Worm (Caenorhabditis elegans) whole organism, L3 larva: ENCODE results near the gene ell-1.

ENCODE experiments used
- R02D3.7 ChIP-seq: fragments of 150-350 bp; optimal IDR thresholded peaks from 2 replicates; lab custom pipeline; 2014; ENCODE audit warnings: missing biosample characterization, missing genetic modification characterization
- ZK546.5 ChIP-seq: sonication (generic microtip); optimal IDR thresholded peaks from 2 replicates; lab custom pipeline; 2017; ENCODE audit warnings: missing biosample characterization, missing genetic modification characterization
- aly-2 ChIP-seq: fragments of 150-350 bp; optimal IDR thresholded peaks from 2 replicates; lab custom pipeline; 2014; ENCODE audit warnings: missing biosample characterization, missing genetic modification characterization
- ama-1 ChIP-seq: fragments of 150-350 bp; optimal IDR thresholded peaks from 2 replicates; lab custom pipeline; 2018
- ceh-16 ChIP-seq: sonication (generic microtip); optimal IDR thresholded peaks from 2 replicates; lab custom pipeline; 2017; ENCODE audit warnings: missing biosample characterization, missing genetic modification characterization
- ceh-28 ChIP-seq: fragments of 150-350 bp; optimal IDR thresholded peaks from 2 replicates; lab custom pipeline; 2014; ENCODE audit warnings: missing biosample characterization, missing genetic modification reagents, missing genetic modification characterization
- ceh-82 ChIP-seq: fragments of 150-350 bp; optimal IDR thresholded peaks from 2 replicates; lab custom pipeline; 2014; ENCODE audit warnings: missing biosample characterization, missing genetic modification characterization
- ceh-9 ChIP-seq: sonication (generic microtip); optimal IDR thresholded peaks from 2 replicates; lab custom pipeline; 2018; ENCODE audit warnings: missing biosample characterization, missing genetic modification characterization
- daf-12 ChIP-seq: fragments of 150-350 bp; optimal IDR thresholded peaks from 2 replicates; lab custom pipeline; 2014; ENCODE audit warnings: missing biosample characterization, missing genetic modification reagents, missing genetic modification characterization
- egl-27 ChIP-seq: sonication (generic microtip); optimal IDR thresholded peaks from 4 replicates; lab custom pipeline; 2017; ENCODE audit warnings: missing biosample characterization, missing genetic modification reagents, missing genetic modification characterization
- egl-5 ChIP-seq: fragments of 150-350 bp; optimal IDR thresholded peaks from 2 replicates; lab custom pipeline; 2017; ENCODE audit warnings: missing biosample characterization, missing genetic modification reagents, missing genetic modification characterization, inconsistent platforms
- elt-1 ChIP-seq: fragments of 150-350 bp; optimal IDR thresholded peaks from 2 replicates; lab custom pipeline; 2014; ENCODE audit warnings: missing biosample characterization, missing genetic modification characterization
- elt-2 ChIP-seq: sonication (generic microtip); optimal IDR thresholded peaks from 2 replicates; lab custom pipeline; 2016; ENCODE audit warnings: missing genetic modification reagents, mild to moderate bottlenecking, missing genetic modification characterization, missing compliant biosample characterization
- elt-3 ChIP-seq, 3 experiments: fragments of 150-350 bp in 1 of 3; sonication (generic microtip) in 2 of 3; optimal IDR thresholded peaks; 2 replicates in 2 of 3; 4 replicates in 1 of 3; lab custom pipeline; 2014 to 2017; ENCODE audit warnings: missing biosample characterization in 3 of 3, missing genetic modification characterization in 3 of 3
- eor-1 ChIP-seq, 2 experiments: fragments of 150-350 bp; optimal IDR thresholded peaks; 2 replicates each; lab custom pipeline; 2014 to 2018; ENCODE audit warnings: missing biosample characterization in 2 of 2, missing genetic modification characterization in 2 of 2
- fkh-10 ChIP-seq: sonication (generic microtip); optimal IDR thresholded peaks from 2 replicates; lab custom pipeline; 2017; ENCODE audit warnings: missing biosample characterization, missing genetic modification reagents, missing genetic modification characterization
- fkh-2 ChIP-seq: fragments of 150-350 bp; optimal IDR thresholded peaks from 2 replicates; lab custom pipeline; 2014; ENCODE audit warnings: missing biosample characterization, missing genetic modification reagents, missing genetic modification characterization
- fos-1 ChIP-seq: fragments of 150-350 bp; optimal IDR thresholded peaks from 2 replicates; lab custom pipeline; 2014; ENCODE audit warnings: missing biosample characterization, missing genetic modification characterization
- hmg-11 ChIP-seq: sonication (generic microtip); optimal IDR thresholded peaks from 2 replicates; lab custom pipeline; 2016; ENCODE audit warnings: missing genetic modification characterization, missing compliant biosample characterization
- jun-1 ChIP-seq: fragments of 150-350 bp; optimal IDR thresholded peaks from 2 replicates; lab custom pipeline; 2014; ENCODE audit warnings: missing biosample characterization, missing genetic modification reagents, missing genetic modification characterization
- lin-15B ChIP-seq: fragments of 150-350 bp; optimal IDR thresholded peaks from 2 replicates; lab custom pipeline; 2014; ENCODE audit warnings: missing biosample characterization, missing genetic modification characterization
- lin-39 ChIP-seq: fragments of 150-350 bp; optimal IDR thresholded peaks from 2 replicates; lab custom pipeline; 2018; ENCODE audit warnings: missing biosample characterization, missing genetic modification reagents, missing genetic modification characterization
- lsy-12 ChIP-seq: sonication (generic microtip); optimal IDR thresholded peaks from 2 replicates; lab custom pipeline; 2016; ENCODE audit warnings: mild to moderate bottlenecking, missing genetic modification characterization, missing compliant biosample characterization
- mdl-1 ChIP-seq: fragments of 150-350 bp; optimal IDR thresholded peaks from 2 replicates; lab custom pipeline; 2014; ENCODE audit warnings: missing biosample characterization, missing genetic modification characterization
- mml-1 ChIP-seq: fragments of 150-350 bp; sonication (generic microtip); optimal IDR thresholded peaks from 3 replicates; lab custom pipeline; 2014; ENCODE audit warnings: missing biosample characterization, missing genetic modification characterization
- nfya-1 ChIP-seq: sonication (generic microtip); optimal IDR thresholded peaks from 2 replicates; lab custom pipeline; 2017; ENCODE audit warnings: missing genetic modification characterization, mild to moderate bottlenecking, missing compliant biosample characterization, antibody characterized with exemption, moderate library complexity; ENCODE audit not compliant: insufficient read depth
- nhr-11 ChIP-seq: fragments of 150-350 bp; optimal IDR thresholded peaks from 2 replicates; lab custom pipeline; 2014; ENCODE audit warnings: missing biosample characterization, missing genetic modification characterization
- nhr-12 ChIP-seq: fragments of 150-350 bp; optimal IDR thresholded peaks from 2 replicates; lab custom pipeline; 2014; ENCODE audit warnings: missing biosample characterization, missing genetic modification characterization
- nhr-23 ChIP-seq: fragments of 150-350 bp; optimal IDR thresholded peaks from 2 replicates; lab custom pipeline; 2014; ENCODE audit warnings: missing biosample characterization, missing genetic modification reagents, missing genetic modification characterization
- nhr-237 ChIP-seq: fragments of 150-350 bp; optimal IDR thresholded peaks from 2 replicates; lab custom pipeline; 2014; ENCODE audit warnings: missing biosample characterization, missing genetic modification characterization
- nhr-25 ChIP-seq: sonication (generic microtip); optimal IDR thresholded peaks from 2 replicates; lab custom pipeline; 2017; ENCODE audit warnings: missing biosample characterization, missing genetic modification characterization
- nhr-28 ChIP-seq: fragments of 150-350 bp; optimal IDR thresholded peaks from 2 replicates; lab custom pipeline; 2014; ENCODE audit warnings: missing biosample characterization, missing genetic modification characterization
- nhr-43 ChIP-seq: sonication (generic microtip); optimal IDR thresholded peaks from 2 replicates; lab custom pipeline; 2016; ENCODE audit warnings: mild to moderate bottlenecking, missing genetic modification characterization, missing compliant biosample characterization; ENCODE audit not compliant: poor library complexity, severe bottlenecking
- nhr-67 ChIP-seq: fragments of 150-350 bp; optimal IDR thresholded peaks from 2 replicates; lab custom pipeline; 2014; ENCODE audit warnings: missing biosample characterization, missing genetic modification characterization
- nhr-76 ChIP-seq: fragments of 150-350 bp; sonication (generic microtip); optimal IDR thresholded peaks from 5 replicates; lab custom pipeline; 2014; ENCODE audit warnings: missing biosample characterization, missing genetic modification characterization
- nhr-77 ChIP-seq: fragments of 150-350 bp; optimal IDR thresholded peaks from 2 replicates; lab custom pipeline; 2014; ENCODE audit warnings: missing biosample characterization, missing genetic modification characterization
- pha-4 ChIP-seq: fragments of 150-350 bp; optimal IDR thresholded peaks from 2 replicates; lab custom pipeline; 2014; ENCODE audit warnings: missing biosample characterization, missing genetic modification reagents, missing genetic modification characterization
- pqm-1 ChIP-seq: fragments of 150-350 bp; optimal IDR thresholded peaks from 2 replicates; lab custom pipeline; 2017; ENCODE audit warnings: missing biosample characterization, missing genetic modification characterization, inconsistent platforms
- sea-2 ChIP-seq: fragments of 150-350 bp; sonication (generic microtip); optimal IDR thresholded peaks from 4 replicates; lab custom pipeline; 2014; ENCODE audit warnings: missing biosample characterization, missing genetic modification reagents, missing genetic modification characterization
- skn-1 ChIP-seq: fragments of 150-350 bp; optimal IDR thresholded peaks from 2 replicates; lab custom pipeline; 2014; ENCODE audit warnings: missing biosample characterization, missing genetic modification characterization
- snpc-4 ChIP-seq: fragments of 150-350 bp; optimal IDR thresholded peaks from 2 replicates; lab custom pipeline; 2014; ENCODE audit warnings: missing biosample characterization, missing genetic modification characterization
- tbx-2 ChIP-seq: sonication (generic microtip); optimal IDR thresholded peaks from 2 replicates; lab custom pipeline; 2016; ENCODE audit warnings: mild to moderate bottlenecking, missing genetic modification characterization, missing compliant biosample characterization
- unc-39 ChIP-seq: sonication (generic microtip); optimal IDR thresholded peaks from 4 replicates; lab custom pipeline; 2017; ENCODE audit warnings: missing biosample characterization, missing genetic modification characterization
- unc-62 ChIP-seq: fragments of 150-350 bp; sonication (generic microtip); optimal IDR thresholded peaks from 4 replicates; lab custom pipeline; 2014; ENCODE audit warnings: missing biosample characterization, missing genetic modification reagents, missing genetic modification characterization
- zag-1 ChIP-seq: fragments of 150-350 bp; optimal IDR thresholded peaks from 2 replicates; lab custom pipeline; 2014; ENCODE audit warnings: missing biosample characterization, missing genetic modification characterization
- ztf-11 ChIP-seq: fragments of 150-350 bp; optimal IDR thresholded peaks from 2 replicates; lab custom pipeline; 2014; ENCODE audit warnings: missing biosample characterization, missing genetic modification characterization
- ztf-4 ChIP-seq: fragments of 150-350 bp; optimal IDR thresholded peaks from 2 replicates; lab custom pipeline; 2014; ENCODE audit warnings: missing biosample characterization, missing genetic modification characterization

The ell-1 gene

ce11 chrIV:4406054-4406539, 11.9 kb downstream of the ell-1 start:
- TF ChIP-seq nhr-76 (tag; lab: Kevin White, UChicago) (no peak), elt-1 (tag; lab: Kevin White, UChicago) (no peak), eor-1 (tag; optimal IDR thresholded peaks at IDR 0.05; lab: Kevin White, UChicago) (no peak), ceh-16 (tag; lab: Kevin White, UChicago) (no peak), zag-1 (tag; lab: Kevin White, UChicago) (no peak), sea-2 (GFP tag; lab: Kevin White, UChicago) (no peak), fkh-2 (no peak), R02D3.7 (tag; lab: Kevin White, UChicago) (no peak), hmg-11 (tag; lab: Kevin White, UChicago) (peak; percentile 8), ceh-82 (tag; lab: Kevin White, UChicago) (no peak), ztf-11 (tag; lab: Kevin White, UChicago) (no peak), nhr-12 (tag; lab: Kevin White, UChicago) (no peak), lin-15B (peak; percentile 75), nfya-1 (tag; lab: Kevin White, UChicago) (peak; percentile 75), unc-39 (tag; lab: Kevin White, UChicago) (no peak), daf-12 (tag; lab: Kevin White, UChicago) (no peak), ztf-4 (tag; lab: Kevin White, UChicago) (no peak), lin-39 (peak; percentile 91), unc-62 (GFP tag; lab: Kevin White, UChicago) (peak; percentile 30), nhr-43 (tag; lab: Kevin White, UChicago) (no peak), nhr-25 (tag; lab: Kevin White, UChicago) (peak; percentile 34), aly-2 (no peak), egl-5 (peak; percentile 38), lsy-12 (tag; lab: Kevin White, UChicago) (no peak), nhr-77 (no peak), mdl-1 (tag; lab: Kevin White, UChicago) (no peak), skn-1 (peak; percentile 16), ZK546.5 (tag; lab: Kevin White, UChicago) (no peak), ceh-28 (tag; lab: Kevin White, UChicago) (no peak), jun-1 (tag; lab: Kevin White, UChicago) (no peak), pha-4 (peak; percentile 76), nhr-237 (no peak), nhr-11 (tag; lab: Kevin White, UChicago) (peak; percentile 47), pqm-1 (tag; lab: Kevin White, UChicago) (peak; percentile 68), nhr-28 (tag; lab: Kevin White, UChicago) (no peak), tbx-2 (tag; lab: Kevin White, UChicago) (no peak), fos-1 (tag; lab: Kevin White, UChicago) (no peak), nhr-67 (tag; lab: Kevin White, UChicago) (no peak), mml-1 (tag; lab: Kevin White, UChicago) (no peak), ceh-9 (tag; lab: Kevin White, UChicago) (no peak), ama-1 (peak; percentile 36), fkh-10 (GFP tag; lab: Kevin White, UChicago) (no peak), elt-3 (tag; optimal IDR thresholded peaks at IDR 0.05; lab: Kevin White, UChicago) (no peak), snpc-4 (peak; percentile 78), elt-2 (tag; lab: Kevin White, UChicago) (peak; percentile 78), egl-27 (peak; percentile 40), nhr-23 (peak; percentile 24)
- TF ChIP-seq, all 47 proteins: peak for 16
